Fruit fly (Drosophila melanogaster) whole organism, embryonic: ENCODE results near the gene CG44476.
A peak's percentile ranks its signal among the peaks of the same experiment; 100 is the strongest.

ENCODE experiments used
- Adf1 ChIP-seq: fragments of 200-800 bp; sonication (Bioruptor generic); IDR thresholded peaks from 2 replicates; pipeline ENCODE4 v1.3.6; 2022; ENCODE audit warnings: missing biosample characterization, missing genetic modification characterization
- B-H2 ChIP-seq: fragments of 200-800 bp; sonication (Bioruptor generic); optimal IDR thresholded peaks from 2 replicates; lab custom pipeline; 2018; ENCODE audit warnings: missing biosample characterization, mild to moderate bottlenecking, missing genetic modification characterization
- BtbVII ChIP-seq: fragments of 200-800 bp; sonication (Bioruptor generic); optimal IDR thresholded peaks from 3 replicates; lab custom pipeline; 2017; ENCODE audit warnings: missing biosample characterization, mild to moderate bottlenecking, missing genetic modification characterization
- CG10274 ChIP-seq: fragments of 200-800 bp; sonication (Bioruptor generic); optimal IDR thresholded peaks from 3 replicates; lab custom pipeline; 2017; ENCODE audit warnings: missing biosample characterization, mild to moderate bottlenecking, missing genetic modification characterization
- CG12219 ChIP-seq: fragments of 200-800 bp; sonication (Bioruptor generic); optimal IDR thresholded peaks from 3 replicates; lab custom pipeline; 2018; ENCODE audit warnings: missing biosample characterization, mild to moderate bottlenecking, missing genetic modification characterization
- CG1233 ChIP-seq: fragments of 200-800 bp; sonication (Bioruptor generic); optimal IDR thresholded peaks from 4 replicates; lab custom pipeline; 2018; ENCODE audit warnings: missing biosample characterization, mild to moderate bottlenecking, missing genetic modification characterization
- CG14441 ChIP-seq: fragments of 200-800 bp; sonication (Bioruptor generic); IDR thresholded peaks from 2 replicates; pipeline ENCODE4 v1.3.6; 2022; ENCODE audit warnings: missing biosample characterization, missing genetic modification characterization
- CG15479 ChIP-seq: fragments of 200-800 bp; sonication (Bioruptor generic); optimal IDR thresholded peaks from 3 replicates; lab custom pipeline; 2019; ENCODE audit warnings: missing biosample characterization, mild to moderate bottlenecking, missing genetic modification characterization, moderate library complexity
- CG16815 ChIP-seq: fragments of 200-800 bp; sonication (Bioruptor generic); optimal IDR thresholded peaks from 3 replicates; lab custom pipeline; 2017; ENCODE audit warnings: missing biosample characterization, mild to moderate bottlenecking, missing genetic modification characterization
- CG17829 ChIP-seq: fragments of 200-800 bp; optimal IDR thresholded peaks from 2 replicates; lab custom pipeline; 2019; ENCODE audit warnings: missing biosample characterization, mild to moderate bottlenecking, missing genetic modification characterization, moderate library complexity
- CG18011 ChIP-seq: fragments of 200-800 bp; sonication (Bioruptor generic); optimal IDR thresholded peaks from 2 replicates; lab custom pipeline; 2017; ENCODE audit warnings: missing biosample characterization, missing genetic modification characterization, mild to moderate bottlenecking, moderate library complexity, missing genotype
- CG18262 ChIP-seq: fragments of 200-800 bp; optimal IDR thresholded peaks from 3 replicates; lab custom pipeline; 2019; ENCODE audit warnings: missing biosample characterization, mild to moderate bottlenecking, missing genetic modification characterization, moderate library complexity
- CG18599 ChIP-seq: fragments of 200-800 bp; sonication (Bioruptor generic); optimal IDR thresholded peaks from 3 replicates; lab custom pipeline; 2017; ENCODE audit warnings: missing biosample characterization, missing genetic modification characterization, mild to moderate bottlenecking, moderate library complexity, missing genetic modification reagents
- CG2202 ChIP-seq: fragments of 200-800 bp; sonication (Bioruptor generic); optimal IDR thresholded peaks from 2 replicates; lab custom pipeline; 2018; ENCODE audit warnings: missing biosample characterization, mild to moderate bottlenecking, missing genetic modification characterization
- CG4328 ChIP-seq: fragments of 200-800 bp; sonication (Bioruptor generic); optimal IDR thresholded peaks from 3 replicates; lab custom pipeline; 2017; ENCODE audit warnings: missing biosample characterization, missing genetic modification reagents, missing genetic modification characterization
- CG6689 ChIP-seq: fragments of 200-800 bp; sonication (Bioruptor generic); IDR thresholded peaks from 2 replicates; pipeline ENCODE4 v1.3.6; 2022; ENCODE audit warnings: missing biosample characterization, missing genetic modification characterization
- CG6765 ChIP-seq: fragments of 200-800 bp; sonication (Bioruptor generic); optimal IDR thresholded peaks from 3 replicates; lab custom pipeline; 2017; ENCODE audit warnings: missing biosample characterization, mild to moderate bottlenecking, missing genetic modification characterization
- CG7987 ChIP-seq: fragments of 200-800 bp; sonication (Bioruptor generic); optimal IDR thresholded peaks from 2 replicates; lab custom pipeline; 2018; ENCODE audit warnings: missing biosample characterization, mild to moderate bottlenecking, missing genetic modification characterization, moderate library complexity
- CG8281 ChIP-seq: fragments of 200-800 bp; sonication (Bioruptor generic); optimal IDR thresholded peaks from 2 replicates; lab custom pipeline; 2018; ENCODE audit warnings: missing biosample characterization, mild to moderate bottlenecking, missing genetic modification characterization, moderate library complexity
- CG8290 ChIP-seq, 3 experiments: fragments of 200-800 bp; sonication (Bioruptor generic); optimal IDR thresholded peaks; 2 replicates each; lab custom pipeline; 2016 to 2019; ENCODE audit warnings: missing biosample characterization in 3 of 3, missing genetic modification characterization in 3 of 3, mild to moderate bottlenecking in 2 of 3, moderate library complexity in 1 of 3
- CG8924 ChIP-seq: fragments of 200-800 bp; optimal IDR thresholded peaks from 3 replicates; lab custom pipeline; 2019; ENCODE audit warnings: missing biosample characterization, mild to moderate bottlenecking, missing genetic modification characterization, moderate library complexity
- D ChIP-seq, 2 experiments: fragments of 200-800 bp in 1 of 2; fragments of >200 bp in 1 of 2; sonication (Bioruptor generic) in 1 of 2; optimal IDR thresholded peaks; 2 replicates in 1 of 2; 3 replicates in 1 of 2; lab custom pipeline; 2017; ENCODE audit warnings: mild to moderate bottlenecking in 1 of 2, missing biosample characterization in 1 of 2, missing genetic modification characterization in 1 of 2, missing genetic modification reagents in 1 of 2
- Deaf1 ChIP-seq: fragments of 200-800 bp; optimal IDR thresholded peaks from 3 replicates; lab custom pipeline; 2019; ENCODE audit warnings: missing biosample characterization, mild to moderate bottlenecking, missing genetic modification characterization, moderate library complexity
- GATAe ChIP-seq: fragments of 200-800 bp; sonication (Bioruptor generic); conservative IDR thresholded peaks from 2 replicates; pipeline ENCODE4 v1.3.6; 2022; ENCODE audit warnings: missing biosample characterization, missing genetic modification characterization
- Hmr ChIP-seq: fragments of 200-800 bp; sonication (Bioruptor generic); optimal IDR thresholded peaks from 3 replicates; lab custom pipeline; 2017; ENCODE audit warnings: mild to moderate bottlenecking, missing biosample characterization, missing genetic modification reagents, missing genetic modification characterization
- Med ChIP-seq: fragments of 200-800 bp; sonication (Bioruptor generic); peaks from one replicate; lab custom pipeline; 2016; ENCODE audit warnings: missing biosample characterization, missing genetic modification characterization, mild to moderate bottlenecking, inconsistent platforms, moderate library complexity
- Sox102F ChIP-seq: fragments of 200-800 bp; sonication (Bioruptor generic); optimal IDR thresholded peaks from 2 replicates; lab custom pipeline; 2018; ENCODE audit warnings: missing biosample characterization, mild to moderate bottlenecking, missing genetic modification characterization, moderate library complexity
- bowl ChIP-seq: fragments of 200-800 bp; sonication (Bioruptor generic); IDR thresholded peaks from 2 replicates; pipeline ENCODE4 v1.3.6; 2022; ENCODE audit warnings: missing biosample characterization, missing genetic modification characterization
- caup ChIP-seq: fragments of 200-800 bp; sonication (Bioruptor generic); optimal IDR thresholded peaks from 3 replicates; lab custom pipeline; 2017; ENCODE audit warnings: missing biosample characterization, mild to moderate bottlenecking, missing genetic modification characterization, moderate library complexity; ENCODE audit not compliant: severe bottlenecking
- chm ChIP-seq: fragments of 200-800 bp; sonication (Bioruptor generic); IDR thresholded peaks from 2 replicates; pipeline ENCODE4 v1.3.6; 2022; ENCODE audit warnings: missing biosample characterization, missing genetic modification characterization
- cwo ChIP-seq: fragments of 200-800 bp; sonication (Bioruptor generic); optimal IDR thresholded peaks from 3 replicates; lab custom pipeline; 2017; ENCODE audit warnings: missing biosample characterization, missing genetic modification characterization, mild to moderate bottlenecking, moderate library complexity, missing genetic modification reagents
- disco-r ChIP-seq: fragments of 200-800 bp; sonication (Bioruptor generic); optimal IDR thresholded peaks from 2 replicates; lab custom pipeline; 2016; ENCODE audit warnings: missing biosample characterization, missing genetic modification characterization
- dpn ChIP-seq, 2 experiments: fragments of 200-800 bp; sonication (Bioruptor generic); optimal IDR thresholded peaks; 3 replicates each; lab custom pipeline; 2016; ENCODE audit warnings: missing biosample characterization in 2 of 2, missing genetic modification characterization in 2 of 2
- en ChIP-seq: fragments of 200-800 bp; sonication (Bioruptor generic); optimal IDR thresholded peaks from 2 replicates; lab custom pipeline; 2016; ENCODE audit warnings: missing biosample characterization, missing genetic modification characterization
- hth ChIP-seq: fragments of >200 bp; optimal IDR thresholded peaks from 2 replicates; lab custom pipeline; 2017; ENCODE audit warnings: inconsistent platforms
- lab ChIP-seq: fragments of 200-800 bp; sonication (Bioruptor generic); optimal IDR thresholded peaks from 3 replicates; lab custom pipeline; 2017; ENCODE audit warnings: missing biosample characterization, missing genetic modification characterization, mild to moderate bottlenecking, moderate library complexity, missing genetic modification reagents
- maf-S ChIP-seq: fragments of 200-800 bp; sonication (Bioruptor generic); optimal IDR thresholded peaks from 2 replicates; lab custom pipeline; 2016; ENCODE audit warnings: missing biosample characterization, missing genetic modification characterization
- mirr ChIP-seq: fragments of 200-800 bp; sonication (Bioruptor generic); optimal IDR thresholded peaks from 3 replicates; lab custom pipeline; 2018; ENCODE audit warnings: missing biosample characterization, mild to moderate bottlenecking, missing genetic modification characterization
- oc ChIP-seq: fragments of 200-800 bp; sonication (Bioruptor generic); optimal IDR thresholded peaks from 2 replicates; lab custom pipeline; 2018; ENCODE audit warnings: missing biosample characterization, mild to moderate bottlenecking, missing genetic modification characterization, moderate library complexity
- repo ChIP-seq: fragments of 200-800 bp; sonication (Bioruptor generic); optimal IDR thresholded peaks from 2 replicates; lab custom pipeline; 2016; ENCODE audit warnings: missing biosample characterization, missing genetic modification characterization
- sd ChIP-seq: fragments of 200-800 bp; sonication (Bioruptor generic); optimal IDR thresholded peaks from 3 replicates; lab custom pipeline; 2018; ENCODE audit warnings: missing biosample characterization, mild to moderate bottlenecking, missing genetic modification characterization, moderate library complexity
- slbo ChIP-seq: fragments of 200-800 bp; sonication (Bioruptor generic); IDR thresholded peaks from 2 replicates; pipeline ENCODE4 v1.3.6; 2022; ENCODE audit warnings: missing biosample characterization, missing genetic modification characterization
- sug ChIP-seq: fragments of 200-800 bp; optimal IDR thresholded peaks from 2 replicates; lab custom pipeline; 2019; ENCODE audit warnings: missing biosample characterization, mild to moderate bottlenecking, missing genetic modification characterization, moderate library complexity
- tin ChIP-seq: fragments of 200-800 bp; sonication (Bioruptor generic); optimal IDR thresholded peaks from 3 replicates; lab custom pipeline; 2016; ENCODE audit warnings: missing biosample characterization, missing genetic modification characterization
- wek ChIP-seq: fragments of 200-800 bp; sonication (Bioruptor generic); optimal IDR thresholded peaks from 3 replicates; lab custom pipeline; 2018; ENCODE audit warnings: missing biosample characterization, mild to moderate bottlenecking, missing genetic modification characterization, moderate library complexity
- zen2 ChIP-seq: fragments of 200-800 bp; sonication (Bioruptor generic); IDR thresholded peaks from 3 replicates; pipeline ENCODE4 v1.3.6; 2022; ENCODE audit warnings: missing biosample characterization, missing genetic modification characterization; ENCODE audit not compliant: partially characterized antibody

The CG44476 gene

dm6 chr2L:18148552-18149219 lies 35.7 kb upstream of the CG44476 start (continued):
- TF ChIP-seq CG4328 (peak; percentile 68), dpn (GFP tag; optimal IDR thresholded peaks at IDR 0.05; lab: Kevin White, UChicago) (peak; percentile 14 to 36), CG10274 (GFP tag; lab: Kevin White, UChicago) (peak; percentile 34), D (optimal IDR thresholded peaks at IDR 0.05; lab: Kevin White, UChicago) (no peak), D (GFP tag; optimal IDR thresholded peaks at IDR 0.05; lab: Kevin White, UChicago) (peak; percentile 64), CG6689 (GFP tag; lab: Robert Waterston, UW) (no peak; the same call in 1 of the 2 replicates), chm (GFP tag; lab: Robert Waterston, UW) (peak; percentile 79), hth (lab: Kevin White, UChicago) (no peak), bowl (no peak), CG6765 (GFP tag; lab: Kevin White, UChicago) (peak; percentile 72), en (no peak), CG2202 (tag; lab: Kevin White, UChicago) (peak; percentile 80), oc (tag; lab: Kevin White, UChicago) (peak; percentile 8), CG18262 (tag; lab: Kevin White, UChicago) (peak; percentile 53)

- TF ChIP-seq Hmr = peak; percentile 32
- no peak for TF ChIP-seq zen2 (GFP tag; lab: Robert Waterston, UW)
- peak; percentile 32 for TF ChIP-seq CG15479 (GFP tag; lab: Kevin White, UChicago)
- no peak for TF ChIP-seq CG8290 (GFP tag; optimal IDR thresholded peaks at IDR 0.05; lab: Kevin White, UChicago)
- peak in 1 of 2 experiments; percentile 22 for TF ChIP-seq CG8290 (tag; optimal IDR thresholded peaks at IDR 0.05; lab: Kevin White, UChicago)
- no peak for TF ChIP-seq CG16815 (GFP tag; lab: Kevin White, UChicago)
- peak; percentile 88 for TF ChIP-seq cwo (GFP tag; lab: Kevin White, UChicago)
- TF ChIP-seq sd (tag; lab: Kevin White, UChicago) = peak; percentile 79
- TF ChIP-seq CG18011 = no peak
- peak; percentile 35 for TF ChIP-seq CG7987 (GFP tag; lab: Kevin White, UChicago)
- TF ChIP-seq sug (tag; lab: Kevin White, UChicago) = peak; percentile 76
- peak; percentile 21 for TF ChIP-seq wek (GFP tag; lab: Kevin White, UChicago)
- peak; percentile 43 for TF ChIP-seq caup
- TF ChIP-seq CG17829 = no peak
- no peak for TF ChIP-seq maf-S (GFP tag; lab: Kevin White, UChicago)
- no peak for TF ChIP-seq CG12219 (GFP tag; lab: Kevin White, UChicago)
- TF ChIP-seq tin (GFP tag; lab: Kevin White, UChicago) = no peak
- no peak for TF ChIP-seq CG8281 (tag; lab: Kevin White, UChicago)
- TF ChIP-seq CG14441 (GFP tag; lab: Robert Waterston, UW) = 0 out of 2 replicates have a peak, but pooled peaks have one; percentile 23
- TF ChIP-seq B-H2 = peak; percentile 13
- TF ChIP-seq Adf1 = peak; percentile 21; the same call in 1 of the 2 replicates
- TF ChIP-seq Deaf1 (tag; lab: Kevin White, UChicago) = peak; percentile 31
- TF ChIP-seq Med (GFP tag; lab: Kevin White, UChicago) = peak; percentile 37
- TF ChIP-seq CG1233 (GFP tag; lab: Kevin White, UChicago) = peak; percentile 12
- peak; percentile 95 for TF ChIP-seq GATAe (GFP tag; lab: Robert Waterston, UW)
- TF ChIP-seq slbo (GFP tag; lab: Robert Waterston, UW) = no peak
- TF ChIP-seq lab (GFP tag; lab: Kevin White, UChicago) = peak; percentile 37
- TF ChIP-seq BtbVII = peak; percentile 9
- TF ChIP-seq repo (GFP tag; lab: Kevin White, UChicago) = no peak
- TF ChIP-seq Sox102F = no peak
- peak; percentile 17 for TF ChIP-seq CG18599 (GFP tag; lab: Kevin White, UChicago)
- peak; percentile 96 for TF ChIP-seq mirr (GFP tag; lab: Kevin White, UChicago)
- no peak for TF ChIP-seq disco-r (GFP tag; lab: Kevin White, UChicago)
- peak; percentile 34 for TF ChIP-seq CG8924 (tag; lab: Kevin White, UChicago)
Observed at dm6 chr2L:18147511-18148072, 34.6 kb upstream of the CG44476 start.
